Worm (Caenorhabditis elegans): ENCODE results near the gene acp-1.

ce11 chrX:3429122-3429521 is 43.9 kb upstream of the acp-1 start:
- TF ChIP-seq flh-1 (GFP tag; optimal IDR thresholded peaks at IDR 0.05) (no peak), ces-1 (GFP tag; optimal IDR thresholded peaks at IDR 0.05) (peak; percentile 53), sptf-1 (tag; optimal IDR thresholded peaks at IDR 0.05) (no peak), pha-4 (tag; optimal IDR thresholded peaks at IDR 0.05) (no peak), unc-39 (tag; optimal IDR thresholded peaks at IDR 0.05) (no peak), zip-8 (tag; optimal IDR thresholded peaks at IDR 0.05) (no peak), snpc-4 (tag; optimal IDR thresholded peaks at IDR 0.05) (no peak), nhr-76 (tag; optimal IDR thresholded peaks at IDR 0.05) (no peak)

Measured in whole organism, mixed stage, embryonic.